Worm (Caenorhabditis elegans) whole organism, young adult: ENCODE results near the gene lrr-1.

Source experiments
- F33H1.4 ChIP-seq: fragments of 200-800 bp; sonication (Bioruptor generic); IDR thresholded peaks from 2 replicates; pipeline ENCODE4 v1.3.6; 2022; ENCODE audit warnings: missing genetic modification reagents, missing genetic modification characterization, missing compliant biosample characterization
- F49E8.2 ChIP-seq: sonication (generic microtip); optimal IDR thresholded peaks from 3 replicates; lab custom pipeline; 2017; ENCODE audit warnings: missing genetic modification characterization, mild to moderate bottlenecking, missing compliant biosample characterization, antibody characterized with exemption, moderate library complexity; ENCODE audit not compliant: insufficient read depth
- F52B5.7 ChIP-seq: sonication (generic microtip); optimal IDR thresholded peaks from 2 replicates; lab custom pipeline; 2016; ENCODE audit warnings: mild to moderate bottlenecking, missing genetic modification characterization, missing compliant biosample characterization
- F57C9.4 ChIP-seq: sonication (generic microtip); optimal IDR thresholded peaks from 2 replicates; lab custom pipeline; 2017; ENCODE audit warnings: mild to moderate bottlenecking, missing genetic modification characterization, missing compliant biosample characterization
- K11D2.4 ChIP-seq: fragments of 200-800 bp; sonication (Bioruptor generic); IDR thresholded peaks from 2 replicates; pipeline ENCODE4 v1.3.6; 2022; ENCODE audit warnings: missing genetic modification reagents, missing genetic modification characterization, missing compliant biosample characterization
- Y53G8AR.9 ChIP-seq: fragments of 200-800 bp; sonication (Bioruptor generic); conservative IDR thresholded peaks from 2 replicates; pipeline ENCODE4 v1.3.6; 2022; ENCODE audit warnings: missing genetic modification reagents, missing genetic modification characterization, missing compliant biosample characterization
- Y56A3A.18 ChIP-seq: fragments of 200-800 bp; sonication (Bioruptor generic); IDR thresholded peaks from 2 replicates; pipeline ENCODE4 v1.3.6; 2022; ENCODE audit warnings: missing genetic modification reagents, missing genetic modification characterization, missing compliant biosample characterization
- attf-3 ChIP-seq: fragments of 200-800 bp; sonication (Bioruptor generic); conservative IDR thresholded peaks from 2 replicates; pipeline ENCODE4 v1.3.6; 2022; ENCODE audit warnings: missing genetic modification reagents, missing genetic modification characterization, missing compliant biosample characterization
- attf-5 ChIP-seq: fragments of 200-800 bp; sonication (Bioruptor generic); optimal IDR thresholded peaks from 2 replicates; lab custom pipeline; 2018; ENCODE audit warnings: mild to moderate bottlenecking, missing genetic modification characterization, missing compliant biosample characterization
- ccch-3 ChIP-seq: fragments of 200-800 bp; sonication (Bioruptor generic); optimal IDR thresholded peaks from 2 replicates; lab custom pipeline; 2018; ENCODE audit warnings: mild to moderate bottlenecking, missing genetic modification characterization, missing compliant biosample characterization
- cebp-1 ChIP-seq, 2 experiments: fragments of 200-800 bp in 1 of 2; sonication (Bioruptor generic) in 1 of 2; sonication (generic microtip) in 1 of 2; IDR thresholded peaks in 1 of 2; optimal IDR thresholded peaks in 1 of 2; 2 replicates each; pipeline versions ENCODE4 v1.3.6 to Lab custom; 2017 to 2022; ENCODE audit warnings: missing compliant biosample characterization in 2 of 2, missing genetic modification characterization in 2 of 2, mild to moderate bottlenecking in 1 of 2, missing genetic modification reagents in 1 of 2, moderate library complexity in 1 of 2
- ceh-27 ChIP-seq: fragments of 200-800 bp; sonication (Bioruptor generic); optimal IDR thresholded peaks from 2 replicates; lab custom pipeline; 2018; ENCODE audit warnings: mild to moderate bottlenecking, missing genetic modification characterization, moderate library complexity, missing compliant biosample characterization
- ceh-91 ChIP-seq: fragments of 200-800 bp; sonication (Bioruptor generic); IDR thresholded peaks from 2 replicates; pipeline ENCODE4 v1.3.6; 2022; ENCODE audit warnings: missing genetic modification reagents, missing genetic modification characterization, missing compliant biosample characterization
- die-1 ChIP-seq: sonication (generic microtip); optimal IDR thresholded peaks from 2 replicates; lab custom pipeline; 2016; ENCODE audit warnings: missing genotype, mild to moderate bottlenecking, missing genetic modification characterization, missing compliant biosample characterization
- dox-1 ChIP-seq: fragments of 200-800 bp; sonication (Bioruptor generic); IDR thresholded peaks from 2 replicates; pipeline ENCODE4 v1.3.6; 2022; ENCODE audit warnings: missing genetic modification reagents, missing genetic modification characterization, missing compliant biosample characterization
- dpl-1 ChIP-seq: fragments of 150-350 bp; optimal IDR thresholded peaks from 2 replicates; lab custom pipeline; 2014; ENCODE audit warnings: missing biosample characterization, missing genetic modification reagents, missing genetic modification characterization
- efl-1 ChIP-seq: fragments of 150-350 bp; optimal IDR thresholded peaks from 2 replicates; lab custom pipeline; 2014; ENCODE audit warnings: missing biosample characterization, missing genetic modification reagents, missing genetic modification characterization
- hmg-1.2 ChIP-seq: fragments of 200-800 bp; sonication (Bioruptor generic); IDR thresholded peaks from 2 replicates; pipeline ENCODE4 v1.3.6; 2022; ENCODE audit warnings: missing genetic modification reagents, missing genetic modification characterization, missing compliant biosample characterization
- hmg-20 ChIP-seq: fragments of 200-800 bp; sonication (Bioruptor generic); IDR thresholded peaks from 2 replicates; pipeline ENCODE4 v1.3.6; 2022; ENCODE audit warnings: missing genetic modification reagents, missing genetic modification characterization, missing compliant biosample characterization
- lin-26 ChIP-seq: fragments of 200-800 bp; sonication (Bioruptor generic); IDR thresholded peaks from 2 replicates; pipeline ENCODE4 v1.3.6; 2022; ENCODE audit warnings: missing genetic modification reagents, missing genetic modification characterization, missing compliant biosample characterization
- lin-35 ChIP-seq, 3 experiments: fragments of 150-350 bp in 2 of 3; sonication (generic microtip) in 1 of 3; optimal IDR thresholded peaks; 2 replicates each; lab custom pipeline; 2014 to 2018; ENCODE audit warnings: missing biosample characterization in 3 of 3, missing genetic modification characterization in 3 of 3, missing genetic modification reagents in 3 of 3
- lin-40 ChIP-seq: sonication (generic microtip); optimal IDR thresholded peaks from 2 replicates; lab custom pipeline; 2016; ENCODE audit warnings: missing genetic modification characterization, mild to moderate bottlenecking, missing compliant biosample characterization, missing genotype, missing genetic modification reagents
- lin-54 ChIP-seq: fragments of 200-800 bp; sonication (Bioruptor generic); optimal IDR thresholded peaks from 2 replicates; lab custom pipeline; 2018; ENCODE audit warnings: mild to moderate bottlenecking, missing genetic modification characterization, missing compliant biosample characterization
- lir-1 ChIP-seq: fragments of 200-800 bp; sonication (Bioruptor generic); conservative IDR thresholded peaks from 2 replicates; pipeline ENCODE4 v1.3.6; 2022; ENCODE audit warnings: missing genetic modification reagents, missing genetic modification characterization, missing compliant biosample characterization
- lsl-1 ChIP-seq: fragments of 200-800 bp; sonication (Bioruptor generic); optimal IDR thresholded peaks from 2 replicates; lab custom pipeline; 2018; ENCODE audit warnings: mild to moderate bottlenecking, missing genetic modification characterization, moderate library complexity, missing compliant biosample characterization
- madf-3 ChIP-seq: fragments of 200-800 bp; sonication (Bioruptor generic); IDR thresholded peaks from 2 replicates; pipeline ENCODE4 v1.3.6; 2022; ENCODE audit warnings: missing genetic modification reagents, missing genetic modification characterization, missing compliant biosample characterization
- mcd-1 ChIP-seq: fragments of 200-800 bp; sonication (Bioruptor generic); IDR thresholded peaks from 2 replicates; pipeline ENCODE4 v1.3.6; 2022; ENCODE audit warnings: missing genetic modification reagents, missing genetic modification characterization, missing compliant biosample characterization
- mes-4 ChIP-seq: sonication (generic microtip); optimal IDR thresholded peaks from 2 replicates; lab custom pipeline; 2016; ENCODE audit warnings: missing genotype, missing genetic modification characterization, missing compliant biosample characterization
- mxl-1 ChIP-seq: sonication (generic microtip); optimal IDR thresholded peaks from 2 replicates; lab custom pipeline; 2016; ENCODE audit warnings: missing genetic modification characterization, missing compliant biosample characterization
- nfya-1 ChIP-seq: sonication (generic microtip); optimal IDR thresholded peaks from 2 replicates; lab custom pipeline; 2017; ENCODE audit warnings: antibody characterized with exemption, missing compliant biosample characterization, missing genetic modification characterization, borderline replicate concordance; ENCODE audit not compliant: insufficient read depth
- nfyb-1 ChIP-seq: fragments of 200-800 bp; sonication (Bioruptor generic); IDR thresholded peaks from 2 replicates; pipeline ENCODE4 v1.3.6; 2022; ENCODE audit warnings: missing genetic modification reagents, missing genetic modification characterization, missing compliant biosample characterization
- nhr-80 ChIP-seq: sonication (generic microtip); optimal IDR thresholded peaks from 2 replicates; lab custom pipeline; 2016; ENCODE audit warnings: missing genetic modification characterization, missing compliant biosample characterization
- pbrm-1 ChIP-seq: fragments of 200-800 bp; sonication (Bioruptor generic); IDR thresholded peaks from 2 replicates; pipeline ENCODE4 v1.3.6; 2022; ENCODE audit warnings: missing genetic modification reagents, missing genetic modification characterization, missing compliant biosample characterization
- rcor-1 ChIP-seq: fragments of 200-800 bp; sonication (Bioruptor generic); IDR thresholded peaks from 2 replicates; pipeline ENCODE4 v1.3.6; 2022; ENCODE audit warnings: missing genetic modification reagents, missing genetic modification characterization, missing compliant biosample characterization
- rec-8 ChIP-seq, 2 experiments: sonication (generic microtip); optimal IDR thresholded peaks; 2 replicates each; lab custom pipeline; 2016; ENCODE audit warnings: mild to moderate bottlenecking in 2 of 2, missing genetic modification characterization in 2 of 2, missing genetic modification reagents in 2 of 2, missing genotype in 2 of 2, missing biosample characterization in 1 of 2, missing compliant biosample characterization in 1 of 2, moderate library complexity in 1 of 2
- rpc-1 ChIP-seq, 2 experiments: fragments of 150-350 bp in 1 of 2; sonication (generic microtip) in 1 of 2; optimal IDR thresholded peaks; 2 replicates each; lab custom pipeline; 2014 to 2018; ENCODE audit warnings: missing biosample characterization in 1 of 2, missing genetic modification characterization in 1 of 2, missing genetic modification reagents in 1 of 2, missing genotype in 1 of 2
- sea-2 ChIP-seq: fragments of 200-800 bp; sonication (Bioruptor generic); IDR thresholded peaks from 2 replicates; pipeline ENCODE4 v1.3.6; 2022; ENCODE audit warnings: missing genetic modification characterization, missing compliant biosample characterization
- snpc-1.1 ChIP-seq: sonication (generic microtip); optimal IDR thresholded peaks from 2 replicates; lab custom pipeline; 2017; ENCODE audit warnings: missing genetic modification characterization, mild to moderate bottlenecking, missing compliant biosample characterization, antibody characterized with exemption, moderate library complexity, missing genotype, missing genetic modification reagents; ENCODE audit not compliant: insufficient read depth
- snpc-4 ChIP-seq, 5 experiments: fragments of 150-350 bp in 1 of 5; sonication (generic microtip) in 4 of 5; optimal IDR thresholded peaks; 2 replicates each; lab custom pipeline; 2014 to 2018; ENCODE audit warnings: missing genetic modification characterization in 5 of 5, missing biosample characterization in 3 of 5, antibody characterized with exemption in 2 of 5, mild to moderate bottlenecking in 2 of 5, missing compliant biosample characterization in 2 of 5, missing genotype in 2 of 5, moderate library complexity in 2 of 5, missing genetic modification reagents in 1 of 5
- somi-1 ChIP-seq: fragments of 200-800 bp; sonication (Bioruptor generic); optimal IDR thresholded peaks from 2 replicates; lab custom pipeline; 2018; ENCODE audit warnings: mild to moderate bottlenecking, missing genetic modification characterization, missing compliant biosample characterization
- tlf-1 ChIP-seq: fragments of 200-800 bp; sonication (Bioruptor generic); optimal IDR thresholded peaks from 2 replicates; lab custom pipeline; 2018; ENCODE audit warnings: mild to moderate bottlenecking, missing genetic modification characterization, missing compliant biosample characterization
- unc-62 ChIP-seq: fragments of 150-350 bp; optimal IDR thresholded peaks from 2 replicates; lab custom pipeline; 2014; ENCODE audit warnings: missing biosample characterization, missing genetic modification reagents, missing genetic modification characterization
- xnd-1 ChIP-seq: sonication (generic microtip); optimal IDR thresholded peaks from 2 replicates; lab custom pipeline; 2016; ENCODE audit warnings: missing genotype, missing genetic modification reagents, missing genetic modification characterization, missing compliant biosample characterization
- ztf-18 ChIP-seq: sonication (generic microtip); optimal IDR thresholded peaks from 2 replicates; lab custom pipeline; 2016; ENCODE audit warnings: missing genotype, mild to moderate bottlenecking, missing genetic modification characterization, missing compliant biosample characterization
- ztf-22 ChIP-seq: fragments of 200-800 bp; sonication (Bioruptor generic); optimal IDR thresholded peaks from 2 replicates; lab custom pipeline; 2018; ENCODE audit warnings: mild to moderate bottlenecking, missing genetic modification characterization, moderate library complexity, missing compliant biosample characterization

lrr-1 gene

ce11 chrII:5055129-5055666 lies 19.0 kb upstream of the lrr-1 start, which contains the start of the genes ify-1 and rpl-22 (continued):
- TF ChIP-seq rec-8 (tag; optimal IDR thresholded peaks at IDR 0.05; lab: Kevin White, UChicago) (no peak), F57C9.4 (tag; lab: Kevin White, UChicago) (peak; percentile 6), dpl-1 (GFP tag; lab: Kevin White, UChicago) (peak; percentile 82), mcd-1 (peak; percentile 98), F52B5.7 (tag; lab: Kevin White, UChicago) (no peak), lin-26 (GFP tag; lab: Robert Waterston, UW) (no peak; the same call in 1 of the 2 replicates), K11D2.4 (GFP tag; lab: Robert Waterston, UW) (peak; percentile 66; the same call in 1 of the 2 replicates), snpc-4 (GFP tag; optimal IDR thresholded peaks at IDR 0.05; lab: Kevin White, UChicago) (peak; percentile 78), snpc-4 (tag; optimal IDR thresholded peaks at IDR 0.05; lab: Kevin White, UChicago) (peak; percentile 89 to 92 (median 90)), mxl-1 (peak; percentile 37), nhr-80 (tag; lab: Kevin White, UChicago) (peak; percentile 36), hmg-1.2 (GFP tag; lab: Robert Waterston, UW) (peak; percentile 71), Y53G8AR.9 (GFP tag; lab: Robert Waterston, UW) (peak; percentile 52; the same call in 1 of the 2 replicates), lsl-1 (GFP tag; lab: Kevin White, UChicago) (peak; percentile 95), ceh-91 (GFP tag; lab: Robert Waterston, UW) (peak; percentile 89), F33H1.4 (GFP tag; lab: Robert Waterston, UW) (peak; percentile 96), lin-40 (tag; lab: Kevin White, UChicago) (peak; percentile 79), die-1 (peak; percentile 7), dox-1 (GFP tag; lab: Robert Waterston, UW) (peak; percentile 88), lin-54 (peak; percentile 92), nfya-1 (no peak), somi-1 (GFP tag; lab: Kevin White, UChicago) (no peak), madf-3 (GFP tag; lab: Robert Waterston, UW) (peak; percentile 77; the same call in 1 of the 2 replicates), lin-35 (GFP tag; optimal IDR thresholded peaks at IDR 0.05; lab: Kevin White, UChicago) (peak; percentile 8 to 91 (median 70)), efl-1 (GFP tag; lab: Kevin White, UChicago) (peak; percentile 80), hmg-20 (GFP tag; lab: Robert Waterston, UW) (peak; percentile 48; the same call in 1 of the 2 replicates), sea-2 (GFP tag; lab: Robert Waterston, UW) (no peak), mes-4 (no peak), ceh-27 (GFP tag; lab: Kevin White, UChicago) (peak; percentile 92), xnd-1 (tag; lab: Kevin White, UChicago) (peak; percentile 52), attf-5 (GFP tag; lab: Kevin White, UChicago) (peak; percentile 86), ccch-3 (GFP tag; lab: Kevin White, UChicago) (no peak), cebp-1 (GFP tag; IDR thresholded peaks at IDR 0.05; lab: Robert Waterston, UW) (no peak), cebp-1 (tag; optimal IDR thresholded peaks at IDR 0.05; lab: Kevin White, UChicago) (peak; percentile 76), pbrm-1 (GFP tag; lab: Robert Waterston, UW) (peak; percentile 89), ztf-22 (no peak), tlf-1 (GFP tag; lab: Kevin White, UChicago) (peak; percentile 85), unc-62 (GFP tag; lab: Kevin White, UChicago) (no peak), rpc-1 (optimal IDR thresholded peaks at IDR 0.05; lab: Kevin White, UChicago) (peak; percentile 26), rpc-1 (tag; optimal IDR thresholded peaks at IDR 0.05; lab: Kevin White, UChicago) (peak; percentile 4), ztf-18 (peak; percentile 63), attf-3 (peak; percentile 65), lir-1 (GFP tag; lab: Robert Waterston, UW) (peak; percentile 39; the same call in 1 of the 2 replicates), snpc-1.1 (peak; percentile 81), F49E8.2 (tag; lab: Kevin White, UChicago) (peak; percentile 93), Y56A3A.18 (peak; percentile 67; the same call in 1 of the 2 replicates), rcor-1 (GFP tag; lab: Robert Waterston, UW) (peak; percentile 89), nfyb-1 (GFP tag; lab: Robert Waterston, UW) (peak; percentile 77)
